Fruit fly (Drosophila melanogaster) whole organism, embryonic: ENCODE measurements around the gene CG14000.

Source experiments
- Ada2b ChIP-seq: fragments of 200-800 bp; sonication (Bioruptor generic); IDR thresholded peaks from 2 replicates; pipeline ENCODE4 v1.3.6; 2022; ENCODE audit warnings: missing biosample characterization, missing genetic modification characterization
- Antp ChIP-seq: fragments of 200-800 bp; sonication (Bioruptor generic); optimal IDR thresholded peaks from 3 replicates; lab custom pipeline; 2016; ENCODE audit warnings: missing biosample characterization, missing genetic modification characterization
- BEAF-32 ChIP-seq: fragments of 200-800 bp; sonication (Bioruptor generic); optimal IDR thresholded peaks from 3 replicates; lab custom pipeline; 2017; ENCODE audit warnings: missing biosample characterization, missing genetic modification characterization, mild to moderate bottlenecking, moderate library complexity, missing genetic modification reagents
- CG10431 ChIP-seq: fragments of 200-800 bp; sonication (Bioruptor generic); optimal IDR thresholded peaks from 3 replicates; lab custom pipeline; 2018; ENCODE audit warnings: missing biosample characterization, mild to moderate bottlenecking, missing genetic modification characterization
- CG11247 ChIP-seq: fragments of 200-800 bp; sonication (Bioruptor generic); IDR thresholded peaks from 2 replicates; pipeline ENCODE4 v1.3.6; 2022; ENCODE audit warnings: missing biosample characterization, missing genetic modification characterization
- CG11504 ChIP-seq: fragments of 200-800 bp; sonication (Bioruptor generic); optimal IDR thresholded peaks from 3 replicates; lab custom pipeline; 2019; ENCODE audit warnings: missing biosample characterization, mild to moderate bottlenecking, missing genetic modification characterization, moderate library complexity
- CG12236 ChIP-seq: fragments of 200-800 bp; sonication (Bioruptor generic); optimal IDR thresholded peaks from 2 replicates; lab custom pipeline; 2016; ENCODE audit warnings: missing biosample characterization, missing genetic modification characterization
- CG13624 ChIP-seq: fragments of 200-800 bp; sonication (Bioruptor generic); optimal IDR thresholded peaks from 2 replicates; lab custom pipeline; 2016; ENCODE audit warnings: missing biosample characterization, missing genetic modification characterization
- CG14050 ChIP-seq: fragments of 200-800 bp; sonication (Bioruptor generic); IDR thresholded peaks from 3 replicates; pipeline ENCODE4 v1.3.6; 2022; ENCODE audit warnings: missing biosample characterization, missing genetic modification characterization
- CG14710 ChIP-seq: fragments of 200-800 bp; sonication (Bioruptor generic); optimal IDR thresholded peaks from 3 replicates; lab custom pipeline; 2019; ENCODE audit warnings: missing biosample characterization, mild to moderate bottlenecking, missing genetic modification characterization, moderate library complexity
- CG16779 ChIP-seq: fragments of 200-800 bp; sonication (Bioruptor generic); IDR thresholded peaks from 2 replicates; pipeline ENCODE4 v1.3.6; 2022; ENCODE audit warnings: missing biosample characterization, missing genetic modification characterization
- CG17328 ChIP-seq: fragments of 200-800 bp; sonication (Bioruptor generic); IDR thresholded peaks from 2 replicates; pipeline ENCODE4 v1.3.6; 2022; ENCODE audit warnings: missing biosample characterization, missing genetic modification characterization
- CG34224 ChIP-seq: fragments of 200-800 bp; sonication (Bioruptor generic); IDR thresholded peaks from 3 replicates; pipeline ENCODE4 v1.3.6; 2022; ENCODE audit warnings: missing biosample characterization, missing genetic modification characterization; ENCODE audit not compliant: partially characterized antibody
- CG4424 ChIP-seq: fragments of 200-800 bp; sonication (Bioruptor generic); optimal IDR thresholded peaks from 3 replicates; lab custom pipeline; 2016; ENCODE audit warnings: missing biosample characterization, missing genetic modification characterization
- CG6175 ChIP-seq: fragments of 200-800 bp; sonication (Bioruptor generic); IDR thresholded peaks from 3 replicates; pipeline ENCODE4 v1.3.6; 2022; ENCODE audit warnings: missing biosample characterization, missing genetic modification characterization
- CG6813 ChIP-seq: fragments of 200-800 bp; sonication (Bioruptor generic); optimal IDR thresholded peaks from 2 replicates; lab custom pipeline; 2017; ENCODE audit warnings: missing biosample characterization, missing genetic modification characterization, mild to moderate bottlenecking, moderate library complexity, missing genetic modification reagents
- CG6854 ChIP-seq: fragments of 200-800 bp; sonication (Bioruptor generic); optimal IDR thresholded peaks from 3 replicates; lab custom pipeline; 2017; ENCODE audit warnings: missing biosample characterization, mild to moderate bottlenecking, missing genetic modification characterization
- CG7839 ChIP-seq: fragments of 200-800 bp; sonication (Bioruptor generic); optimal IDR thresholded peaks from 3 replicates; lab custom pipeline; 2018; ENCODE audit warnings: missing biosample characterization, mild to moderate bottlenecking, missing genetic modification characterization, moderate library complexity
- CG8281 ChIP-seq: fragments of 200-800 bp; sonication (Bioruptor generic); optimal IDR thresholded peaks from 2 replicates; lab custom pipeline; 2018; ENCODE audit warnings: missing biosample characterization, mild to moderate bottlenecking, missing genetic modification characterization, moderate library complexity
- CG8359 ChIP-seq: fragments of 200-800 bp; sonication (Bioruptor generic); optimal IDR thresholded peaks from 2 replicates; lab custom pipeline; 2017; ENCODE audit warnings: missing biosample characterization, mild to moderate bottlenecking, missing genetic modification characterization, borderline replicate concordance
- Dek ChIP-seq: fragments of 200-800 bp; sonication (Bioruptor generic); optimal IDR thresholded peaks from 3 replicates; lab custom pipeline; 2019; ENCODE audit warnings: missing biosample characterization, mild to moderate bottlenecking, missing genetic modification characterization, moderate library complexity
- Ets65A ChIP-seq: fragments of 200-800 bp; sonication (Bioruptor generic); peaks from one replicate; lab custom pipeline; 2016; ENCODE audit warnings: missing biosample characterization, missing genetic modification characterization
- H15 ChIP-seq: fragments of 200-800 bp; sonication (Bioruptor generic); IDR thresholded peaks from 3 replicates; pipeline ENCODE4 v1.3.6; 2022; ENCODE audit warnings: missing biosample characterization, missing genetic modification characterization
- Hmr ChIP-seq: fragments of 200-800 bp; sonication (Bioruptor generic); optimal IDR thresholded peaks from 3 replicates; lab custom pipeline; 2017; ENCODE audit warnings: mild to moderate bottlenecking, missing biosample characterization, missing genetic modification reagents, missing genetic modification characterization
- Hr78 ChIP-seq, 2 experiments: fragments of 200-800 bp in 1 of 2; fragments of >200 bp in 1 of 2; sonication (Bioruptor generic) in 1 of 2; optimal IDR thresholded peaks; 2 replicates each; lab custom pipeline; 2017 to 2019; ENCODE audit warnings: missing biosample characterization in 2 of 2, missing genetic modification characterization in 2 of 2, mild to moderate bottlenecking in 1 of 2, moderate library complexity in 1 of 2
- MBD-R2 ChIP-seq: fragments of 200-800 bp; sonication (Bioruptor generic); IDR thresholded peaks from 2 replicates; pipeline ENCODE4 v1.3.6; 2022; ENCODE audit warnings: missing biosample characterization, missing genetic modification characterization
- NK7.1 ChIP-seq: fragments of 200-800 bp; sonication (Bioruptor generic); optimal IDR thresholded peaks from 3 replicates; lab custom pipeline; 2016; ENCODE audit warnings: missing biosample characterization, missing genetic modification characterization
- Nf-YC ChIP-seq: fragments of 200-800 bp; optimal IDR thresholded peaks from 3 replicates; lab custom pipeline; 2019; ENCODE audit warnings: missing biosample characterization, mild to moderate bottlenecking, missing genetic modification characterization, moderate library complexity
- YL-1 ChIP-seq: fragments of 200-800 bp; sonication (Bioruptor generic); optimal IDR thresholded peaks from 3 replicates; lab custom pipeline; 2017; ENCODE audit warnings: missing biosample characterization, mild to moderate bottlenecking, missing genetic modification characterization
- ash1 ChIP-seq: fragments of 200-800 bp; sonication (Bioruptor generic); optimal IDR thresholded peaks from 2 replicates; lab custom pipeline; 2018; ENCODE audit warnings: missing biosample characterization, mild to moderate bottlenecking, missing genetic modification characterization
- az2 ChIP-seq: fragments of 200-800 bp; sonication (Bioruptor generic); optimal IDR thresholded peaks from 3 replicates; lab custom pipeline; 2016; ENCODE audit warnings: missing biosample characterization, missing genetic modification characterization
- emc ChIP-seq: fragments of 200-800 bp; sonication (Bioruptor generic); optimal IDR thresholded peaks from 2 replicates; lab custom pipeline; 2016; ENCODE audit warnings: missing biosample characterization, missing genetic modification characterization
- eyg ChIP-seq: fragments of 200-800 bp; sonication (Bioruptor generic); optimal IDR thresholded peaks from 3 replicates; lab custom pipeline; 2016; ENCODE audit warnings: missing biosample characterization, missing genetic modification characterization
- fd96Cb ChIP-seq: fragments of 200-800 bp; sonication (Bioruptor generic); optimal IDR thresholded peaks from 2 replicates; lab custom pipeline; 2018; ENCODE audit warnings: missing biosample characterization, mild to moderate bottlenecking, missing genetic modification characterization, moderate library complexity
- hkb ChIP-seq, 2 experiments: fragments of 200-800 bp in 1 of 2; fragments of >200 bp in 1 of 2; sonication (Bioruptor generic) in 1 of 2; IDR thresholded peaks in 1 of 2; optimal IDR thresholded peaks in 1 of 2; 2 replicates each; pipeline versions ENCODE4 v1.3.6 to Lab custom; 2017 to 2022; ENCODE audit warnings: missing biosample characterization in 1 of 2, missing genetic modification characterization in 1 of 2
- insv ChIP-seq, 2 experiments: fragments of 200-800 bp; sonication (Bioruptor generic); optimal IDR thresholded peaks; 3 replicates each; lab custom pipeline; 2016 to 2018; ENCODE audit warnings: missing biosample characterization in 2 of 2, missing genetic modification characterization in 2 of 2
- kni ChIP-seq: fragments of 200-800 bp; sonication (Bioruptor generic); optimal IDR thresholded peaks from 3 replicates; lab custom pipeline; 2017; ENCODE audit warnings: mild to moderate bottlenecking, missing biosample characterization, missing genetic modification reagents, missing genetic modification characterization
- lab ChIP-seq: fragments of 200-800 bp; sonication (Bioruptor generic); optimal IDR thresholded peaks from 3 replicates; lab custom pipeline; 2017; ENCODE audit warnings: missing biosample characterization, missing genetic modification characterization, mild to moderate bottlenecking, moderate library complexity, missing genetic modification reagents
- lmd ChIP-seq: fragments of 200-800 bp; sonication (Bioruptor generic); IDR thresholded peaks from 2 replicates; pipeline ENCODE4 v1.3.6; 2022; ENCODE audit warnings: missing biosample characterization, missing genetic modification characterization
- oc ChIP-seq: fragments of 200-800 bp; sonication (Bioruptor generic); optimal IDR thresholded peaks from 2 replicates; lab custom pipeline; 2018; ENCODE audit warnings: missing biosample characterization, mild to moderate bottlenecking, missing genetic modification characterization, moderate library complexity
- pb ChIP-seq: fragments of 200-800 bp; sonication (Bioruptor generic); optimal IDR thresholded peaks from 3 replicates; lab custom pipeline; 2016; ENCODE audit warnings: missing biosample characterization, missing genetic modification characterization
- peb ChIP-seq: fragments of 200-800 bp; sonication (Bioruptor generic); IDR thresholded peaks from 2 replicates; pipeline ENCODE4 v1.3.6; 2022; ENCODE audit warnings: missing biosample characterization, missing genetic modification characterization
- pho ChIP-seq: fragments of 200-800 bp; sonication (Bioruptor generic); optimal IDR thresholded peaks from 2 replicates; lab custom pipeline; 2016; ENCODE audit warnings: missing biosample characterization, missing genetic modification characterization
- ranshi ChIP-seq: fragments of 200-800 bp; sonication (Bioruptor generic); IDR thresholded peaks from 2 replicates; pipeline ENCODE4 v1.3.6; 2022; ENCODE audit warnings: missing biosample characterization, missing genetic modification characterization
- sens-2 ChIP-seq: fragments of 200-800 bp; sonication (Bioruptor generic); IDR thresholded peaks from 2 replicates; pipeline ENCODE4 v1.3.6; 2022; ENCODE audit warnings: missing biosample characterization, missing genetic modification characterization
- sna ChIP-seq: fragments of 200-800 bp; sonication (Bioruptor generic); IDR thresholded peaks from 2 replicates; pipeline ENCODE4 v1.3.6; 2022; ENCODE audit warnings: missing biosample characterization, missing genetic modification characterization; ENCODE audit not compliant: partially characterized antibody
- vfl ChIP-seq: fragments of 200-800 bp; sonication (Bioruptor generic); optimal IDR thresholded peaks from 2 replicates; lab custom pipeline; 2016; ENCODE audit warnings: missing biosample characterization, missing genetic modification characterization

Gene CG14000

DNA sequence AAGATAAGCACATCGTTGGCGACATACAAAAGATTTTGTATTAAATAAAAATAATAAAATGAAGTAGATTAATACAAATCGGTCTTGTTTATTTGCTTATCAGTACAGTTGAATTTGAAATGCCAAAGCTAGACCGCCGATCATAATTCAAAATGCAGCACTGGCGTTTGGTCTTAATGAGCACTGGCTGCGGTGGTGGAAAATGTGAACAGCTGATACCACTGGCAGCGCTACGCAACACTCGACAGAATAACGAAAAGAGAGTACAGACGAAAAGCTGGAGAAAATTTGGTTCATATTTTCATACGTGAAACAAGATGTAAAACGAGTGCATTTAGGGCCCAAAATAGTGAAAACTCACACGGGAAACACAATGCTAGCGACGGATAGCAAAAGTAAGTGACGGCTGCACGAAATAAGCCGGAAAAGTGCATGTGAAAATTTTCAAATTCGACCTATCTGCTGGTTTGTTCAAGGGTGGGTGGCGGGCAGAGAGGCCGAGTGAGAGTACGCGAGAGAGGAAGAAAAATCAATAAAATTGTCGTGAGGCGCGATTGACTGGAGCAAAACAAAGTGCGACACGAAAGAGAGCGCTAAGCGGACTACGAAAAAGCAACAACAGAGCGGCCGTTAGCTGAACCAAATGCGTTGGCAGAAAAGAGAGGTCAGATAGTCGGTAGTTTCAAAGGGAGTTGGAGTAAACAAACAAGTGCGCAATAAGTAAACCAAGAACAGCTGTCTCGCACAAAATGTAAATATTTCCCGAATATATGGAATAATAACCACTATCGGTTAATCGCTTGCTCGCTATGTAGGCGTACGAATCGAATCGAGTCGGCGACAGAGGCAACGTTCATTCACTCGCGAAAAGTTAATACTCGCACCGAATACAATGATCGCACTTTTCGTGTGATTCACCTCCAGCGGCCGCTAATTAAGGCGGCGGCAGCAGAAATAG is 2.9 kb downstream of the CG14000 start, which contains the start of gene bchs (continued):
- no peak for TF ChIP-seq CG10431 (GFP tag; lab: Kevin White, UChicago)
- peak; percentile 43 for TF ChIP-seq MBD-R2
- TF ChIP-seq ranshi (GFP tag; lab: Robert Waterston, UW): peak; percentile 84; the same call in 1 of the 2 replicates
- TF ChIP-seq CG8281 (tag; lab: Kevin White, UChicago): peak; percentile 76
- TF ChIP-seq CG4424 (GFP tag; lab: Kevin White, UChicago): no peak
- peak; percentile 76 for TF ChIP-seq CG14710 (tag; lab: Kevin White, UChicago)
- TF ChIP-seq vfl (GFP tag; lab: Kevin White, UChicago): no peak
- TF ChIP-seq hkb (optimal IDR thresholded peaks at IDR 0.05; lab: Kevin White, UChicago): no peak
- TF ChIP-seq hkb (GFP tag; IDR thresholded peaks at IDR 0.05; lab: Robert Waterston, UW): peak; percentile 96
- TF ChIP-seq pho (GFP tag; lab: Kevin White, UChicago): peak; percentile 82
- peak; percentile 77 for TF ChIP-seq Dek (tag; lab: Kevin White, UChicago)
- TF ChIP-seq eyg: peak; percentile 85
- TF ChIP-seq sna (GFP tag; lab: Robert Waterston, UW): peak; percentile 68
- peak; percentile 90 for TF ChIP-seq oc (tag; lab: Kevin White, UChicago)
- peak in 1 of 2 experiments; percentile 68 for TF ChIP-seq insv (GFP tag; optimal IDR thresholded peaks at IDR 0.05; lab: Kevin White, UChicago)
- TF ChIP-seq CG11247 (GFP tag; lab: Robert Waterston, UW): peak; percentile 78
- TF ChIP-seq NK7.1 (GFP tag; lab: Kevin White, UChicago): peak; percentile 92
- peak; percentile 97 for TF ChIP-seq Hmr (GFP tag; lab: Kevin White, UChicago)
- peak; percentile 42 for TF ChIP-seq az2 (GFP tag; lab: Kevin White, UChicago)
- peak; percentile 72 for TF ChIP-seq CG17328
- peak; percentile 93 for TF ChIP-seq CG12236 (GFP tag; lab: Kevin White, UChicago)
- peak; percentile 30; the same call in 1 of the 2 replicates for TF ChIP-seq Ada2b (GFP tag; lab: Robert Waterston, UW)
- no peak for TF ChIP-seq CG6175 (GFP tag; lab: Robert Waterston, UW)
- TF ChIP-seq pb (GFP tag; lab: Kevin White, UChicago): peak; percentile 84
- TF ChIP-seq lab (GFP tag; lab: Kevin White, UChicago): peak; percentile 98
- peak; percentile 33 for TF ChIP-seq BEAF-32 (GFP tag; lab: Kevin White, UChicago)
- TF ChIP-seq H15 (GFP tag; lab: Robert Waterston, UW): no peak
- peak; percentile 99 for TF ChIP-seq CG6813
- peak; percentile 63 for TF ChIP-seq CG34224 (GFP tag; lab: Robert Waterston, UW)
- TF ChIP-seq CG14050 (GFP tag; lab: Robert Waterston, UW): peak; percentile 82
- peak; percentile 92 for TF ChIP-seq CG13624 (GFP tag; lab: Kevin White, UChicago)
- TF ChIP-seq Ets65A (GFP tag; lab: Kevin White, UChicago): peak; percentile 90
- TF ChIP-seq fd96Cb (tag; lab: Kevin White, UChicago): peak; percentile 44
- peak in 1 of 2 experiments; percentile 81 for TF ChIP-seq Hr78 (GFP tag; optimal IDR thresholded peaks at IDR 0.05; lab: Kevin White, UChicago)
- TF ChIP-seq Nf-YC (tag; lab: Kevin White, UChicago): no peak
- TF ChIP-seq CG8359 (GFP tag; lab: Kevin White, UChicago): peak; percentile 82
- no peak for TF ChIP-seq CG11504 (tag; lab: Kevin White, UChicago)
- TF ChIP-seq YL-1 (GFP tag; lab: Kevin White, UChicago): peak; percentile 95
- peak; percentile 64; the same call in 1 of the 2 replicates for TF ChIP-seq CG16779 (GFP tag; lab: Robert Waterston, UW)
- TF ChIP-seq lmd (GFP tag; lab: Robert Waterston, UW): peak; percentile 34; the same call in 1 of the 2 replicates
- peak; percentile 67 for TF ChIP-seq Antp (GFP tag; lab: Kevin White, UChicago)
- peak; percentile 93 for TF ChIP-seq CG6854 (GFP tag; lab: Kevin White, UChicago)
- peak; percentile 99 for TF ChIP-seq kni (GFP tag; lab: Kevin White, UChicago)
- TF ChIP-seq sens-2 (GFP tag; lab: Robert Waterston, UW): peak; percentile 68; the same call in 1 of the 2 replicates
- TF ChIP-seq peb (GFP tag; lab: Robert Waterston, UW): 0 out of 2 replicates have a peak, but pooled peaks have one; percentile 38
- TF ChIP-seq CG7839 (tag; lab: Kevin White, UChicago): no peak
- TF ChIP-seq emc (GFP tag; lab: Kevin White, UChicago): no peak
- peak; percentile 87 for TF ChIP-seq ash1 (GFP tag; lab: Kevin White, UChicago)
